Fruit fly (Drosophila melanogaster): ENCODE data around the gene Eig71Ef.
A peak's percentile ranks its signal among the peaks of the same experiment; 100 is the strongest.

Gene Eig71Ef

dm6 chr3L:15619626-15620247 lies 37.5 kb downstream of the Eig71Ef start, which contains the start of gene Phs (continued):
- TF ChIP-seq caup (GFP tag; optimal IDR thresholded peaks at IDR 0.05; ENCODE audit: severe bottlenecking) (peak; percentile 88), chn (GFP tag; optimal IDR thresholded peaks at IDR 0.05) (peak; percentile 85), BEAF-32 (GFP tag; optimal IDR thresholded peaks at IDR 0.05) (peak; percentile 39), Meics (GFP tag; optimal IDR thresholded peaks at IDR 0.05) (peak; percentile 64), CG8089 (GFP tag; optimal IDR thresholded peaks at IDR 0.05) (peak; percentile 76), CG7372 (GFP tag; IDR thresholded peaks at IDR 0.05) (peak; percentile 82), sna (GFP tag; IDR thresholded peaks at IDR 0.05; ENCODE audit: partially characterized antibody) (peak; percentile 14; the same call in 1 of the 2 replicates), cg (GFP tag; optimal IDR thresholded peaks at IDR 0.05) (peak; percentile 98), Deaf1 (tag; optimal IDR thresholded peaks at IDR 0.05) (peak; percentile 24), bowl (GFP tag; IDR thresholded peaks at IDR 0.05) (peak; percentile 28; the same call in 1 of the 2 replicates), lilli (GFP tag; optimal IDR thresholded peaks at IDR 0.05) (peak; percentile 85), fru (optimal IDR thresholded peaks at IDR 0.05) (no peak), nau (GFP tag; optimal IDR thresholded peaks at IDR 0.05) (peak; percentile 71), CG2889 (GFP tag; IDR thresholded peaks at IDR 0.05) (no peak), CG3995 (GFP tag; optimal IDR thresholded peaks at IDR 0.05) (peak; percentile 44), CG2202 (tag; optimal IDR thresholded peaks at IDR 0.05) (peak; percentile 51), CG8388 (GFP tag; optimal IDR thresholded peaks at IDR 0.05) (peak; percentile 16), CG10565 (GFP tag; optimal IDR thresholded peaks at IDR 0.05) (no peak), zfh1 (GFP tag; IDR thresholded peaks at IDR 0.05) (peak; percentile 93), Bgb (GFP tag; IDR thresholded peaks at IDR 0.05; ENCODE audit: partially characterized antibody) (peak; percentile 65), schlank (tag; optimal IDR thresholded peaks at IDR 0.05) (peak; percentile 64), Lhr (GFP tag; optimal IDR thresholded peaks at IDR 0.05) (peak; percentile 64), HLH54F (GFP tag; optimal IDR thresholded peaks at IDR 0.05) (peak; percentile 93), B-H1 (GFP tag; IDR thresholded peaks at IDR 0.05) (no peak), dm (GFP tag; optimal IDR thresholded peaks at IDR 0.05) (peak; percentile 70), lov (optimal IDR thresholded peaks at IDR 0.05) (no peak), lov (GFP tag; IDR thresholded peaks at IDR 0.05) (peak; percentile 78; the same call in 1 of the 3 replicates)

dm6 chr3L:15616900-15617299 lies 40.3 kb downstream of the Eig71Ef start:
- TF ChIP-seq gsb (GFP tag; IDR thresholded peaks at IDR 0.05), result no peak
- no peak for TF ChIP-seq fd64A (GFP tag; optimal IDR thresholded peaks at IDR 0.05)
- no peak for TF ChIP-seq Elba2 (GFP tag; optimal IDR thresholded peaks at IDR 0.05)
- no peak for TF ChIP-seq Dek (tag; optimal IDR thresholded peaks at IDR 0.05)
- TF ChIP-seq ind (GFP tag; optimal IDR thresholded peaks at IDR 0.05), result no peak
- TF ChIP-seq dmrt99B (tag; optimal IDR thresholded peaks at IDR 0.05), result no peak
- no peak for TF ChIP-seq hkb (optimal IDR thresholded peaks at IDR 0.05)
- TF ChIP-seq hkb (GFP tag; IDR thresholded peaks at IDR 0.05), result no peak
- TF ChIP-seq chinmo (GFP tag; IDR thresholded peaks at IDR 0.05; ENCODE audit: partially characterized antibody), result no peak
- no peak for TF ChIP-seq gce (GFP tag; IDR thresholded peaks at IDR 0.05)
- peak; percentile 18 for TF ChIP-seq CG1832 (GFP tag; optimal IDR thresholded peaks at IDR 0.05)
- TF ChIP-seq abd-A (tag; optimal IDR thresholded peaks at IDR 0.05), result peak; percentile 98
- TF ChIP-seq CG15514 (GFP tag; optimal IDR thresholded peaks at IDR 0.05), result no peak
- TF ChIP-seq Ptx1 (GFP tag; IDR thresholded peaks at IDR 0.05), result no peak
- TF ChIP-seq az2 (GFP tag; optimal IDR thresholded peaks at IDR 0.05), result no peak
- no peak for TF ChIP-seq Opbp (GFP tag; IDR thresholded peaks at IDR 0.05; ENCODE audit: partially characterized antibody)
- no peak for TF ChIP-seq lov (optimal IDR thresholded peaks at IDR 0.05)
- TF ChIP-seq lov (GFP tag; IDR thresholded peaks at IDR 0.05), result no peak
- peak; percentile 10 for TF ChIP-seq CG12071 (GFP tag; optimal IDR thresholded peaks at IDR 0.05)
- TF ChIP-seq Hr39 (optimal IDR thresholded peaks at IDR 0.05), result no peak
- peak; percentile 62 for TF ChIP-seq scrt (GFP tag; optimal IDR thresholded peaks at IDR 0.05)
- TF ChIP-seq CG12219 (GFP tag; optimal IDR thresholded peaks at IDR 0.05), result no peak
- TF ChIP-seq CG9932 (GFP tag; IDR thresholded peaks at IDR 0.05), result 0 out of 2 replicates have a peak, but pooled peaks have one; percentile 31
- TF ChIP-seq lola (GFP tag; optimal IDR thresholded peaks at IDR 0.05), result no peak
- TF ChIP-seq CG18476 (GFP tag; optimal IDR thresholded peaks at IDR 0.05), result no peak
- no peak for TF ChIP-seq zfh1 (GFP tag; IDR thresholded peaks at IDR 0.05)

Data from whole organism, embryonic.